Fruit fly (Drosophila melanogaster): ENCODE data around the gene CG5112.

CG5112 gene

DNA sequence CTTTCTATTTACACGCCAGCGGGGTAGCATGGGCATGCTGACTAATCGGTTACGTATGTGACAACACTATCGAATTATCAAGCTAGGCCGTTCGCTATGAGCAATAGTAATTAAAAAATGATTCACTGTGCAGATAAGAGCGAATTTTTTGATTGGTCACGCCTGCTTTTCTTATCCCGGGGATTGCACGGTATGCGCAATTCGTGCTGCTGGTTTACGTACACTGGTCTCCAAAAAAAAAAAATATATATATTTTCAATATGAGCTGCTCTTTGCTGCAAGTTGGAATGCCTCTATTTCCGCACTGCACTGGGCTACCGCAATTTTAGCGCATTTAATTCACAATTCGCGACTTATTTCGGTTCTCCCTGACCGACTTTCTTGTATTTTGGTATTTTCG is 885 bp upstream of the CG5112 start (continued):
- TF ChIP-seq CG7372 (GFP tag; IDR thresholded peaks at IDR 0.05) (no peak), dysf (GFP tag; IDR thresholded peaks at IDR 0.05) (no peak), Ets97D (GFP tag; optimal IDR thresholded peaks at IDR 0.05) (no peak), Stat92E (GFP tag; optimal IDR thresholded peaks at IDR 0.05) (no peak), CG7839 (tag; optimal IDR thresholded peaks at IDR 0.05) (peak; percentile 30), Optix (GFP tag; IDR thresholded peaks at IDR 0.05) (no peak), lbe (GFP tag; optimal IDR thresholded peaks at IDR 0.05) (peak; percentile 7), crc (GFP tag; optimal IDR thresholded peaks at IDR 0.05) (no peak), CG11723 (GFP tag; optimal IDR thresholded peaks at IDR 0.05) (peak; percentile 17), Jarid2 (GFP tag; optimal IDR thresholded peaks at IDR 0.05) (no peak), lmd (GFP tag; IDR thresholded peaks at IDR 0.05) (peak; percentile 34; the same call in 1 of the 2 replicates), sim (GFP tag; IDR thresholded peaks at IDR 0.05) (no peak), Sox102F (GFP tag; optimal IDR thresholded peaks at IDR 0.05) (peak; percentile 52), Spps (tag; optimal IDR thresholded peaks at IDR 0.05) (no peak), kay (GFP tag; optimal IDR thresholded peaks at IDR 0.05) (peak; percentile 60), MTF-1 (GFP tag; optimal IDR thresholded peaks at IDR 0.05; ENCODE audit: borderline replicate concordance) (no peak), CG11696 (GFP tag; IDR thresholded peaks at IDR 0.05) (peak; percentile 50), CG33557 (GFP tag; optimal IDR thresholded peaks at IDR 0.05) (no peak), Usf (GFP tag; optimal IDR thresholded peaks at IDR 0.05) (no peak), CG11695 (GFP tag; IDR thresholded peaks at IDR 0.05) (no peak), Hsf (GFP tag; optimal IDR thresholded peaks at IDR 0.05) (no peak), CG8765 (GFP tag; IDR thresholded peaks at IDR 0.05) (no peak), Lpt (GFP tag; optimal IDR thresholded peaks at IDR 0.05) (no peak), CG6654 (GFP tag; optimal IDR thresholded peaks at IDR 0.05) (peak; percentile 22), corto (GFP tag; optimal IDR thresholded peaks at IDR 0.05) (no peak), CG4328 (GFP tag; optimal IDR thresholded peaks at IDR 0.05) (no peak), usp (GFP tag; optimal IDR thresholded peaks at IDR 0.05) (no peak), tin (GFP tag; optimal IDR thresholded peaks at IDR 0.05) (no peak), Ssrp (tag; optimal IDR thresholded peaks at IDR 0.05) (no peak), bsh (GFP tag; optimal IDR thresholded peaks at IDR 0.05) (peak in 1 of 2 experiments; percentile 40), Rfx (GFP tag; IDR thresholded peaks at IDR 0.05) (peak; percentile 18; the same call in 1 of the 2 replicates), stc (GFP tag; IDR thresholded peaks at IDR 0.05) (peak; percentile 55)

dm6 chr3R:25493294-25494187 is 2.3 kb downstream of the CG5112 start:
- no peak for TF ChIP-seq D (optimal IDR thresholded peaks at IDR 0.05)
- TF ChIP-seq D (GFP tag; optimal IDR thresholded peaks at IDR 0.05) = no peak
- no peak for TF ChIP-seq hbn (GFP tag; IDR thresholded peaks at IDR 0.05; ENCODE audit: partially characterized antibody)
- TF ChIP-seq H15 (GFP tag; IDR thresholded peaks at IDR 0.05) = no peak
- TF ChIP-seq en (GFP tag; optimal IDR thresholded peaks at IDR 0.05) = no peak
- peak; percentile 54 for TF ChIP-seq lbe (GFP tag; optimal IDR thresholded peaks at IDR 0.05)
- no peak for TF ChIP-seq CG4820 (GFP tag; optimal IDR thresholded peaks at IDR 0.05)
- peak; percentile 31 for TF ChIP-seq CG14710 (tag; optimal IDR thresholded peaks at IDR 0.05)
- TF ChIP-seq CG10543 (GFP tag; optimal IDR thresholded peaks at IDR 0.05) = no peak
- no peak for TF ChIP-seq twi (tag; optimal IDR thresholded peaks at IDR 0.05)
- TF ChIP-seq CG32532 (GFP tag; IDR thresholded peaks at IDR 0.05) = no peak
- peak; percentile 40 for TF ChIP-seq CG13287 (GFP tag; IDR thresholded peaks at IDR 0.05; ENCODE audit: partially characterized antibody)
- no peak for TF ChIP-seq sc (optimal IDR thresholded peaks at IDR 0.05)
- no peak for TF ChIP-seq sc (GFP tag; optimal IDR thresholded peaks at IDR 0.05)
- no peak for TF ChIP-seq CG10979 (tag; optimal IDR thresholded peaks at IDR 0.05)
- TF ChIP-seq CG12769 (tag; optimal IDR thresholded peaks at IDR 0.05) = no peak
- no peak for TF ChIP-seq Stat92E (GFP tag; optimal IDR thresholded peaks at IDR 0.05)
- no peak for TF ChIP-seq zfh1 (GFP tag; IDR thresholded peaks at IDR 0.05)
- no peak for TF ChIP-seq caup (GFP tag; optimal IDR thresholded peaks at IDR 0.05; ENCODE audit: severe bottlenecking)
- peak; percentile 44 for TF ChIP-seq CG15514 (GFP tag; optimal IDR thresholded peaks at IDR 0.05)
